Fruit fly (Drosophila melanogaster): Measurements from ENCODE around the gene MED18.

The MED18 gene

DNA sequence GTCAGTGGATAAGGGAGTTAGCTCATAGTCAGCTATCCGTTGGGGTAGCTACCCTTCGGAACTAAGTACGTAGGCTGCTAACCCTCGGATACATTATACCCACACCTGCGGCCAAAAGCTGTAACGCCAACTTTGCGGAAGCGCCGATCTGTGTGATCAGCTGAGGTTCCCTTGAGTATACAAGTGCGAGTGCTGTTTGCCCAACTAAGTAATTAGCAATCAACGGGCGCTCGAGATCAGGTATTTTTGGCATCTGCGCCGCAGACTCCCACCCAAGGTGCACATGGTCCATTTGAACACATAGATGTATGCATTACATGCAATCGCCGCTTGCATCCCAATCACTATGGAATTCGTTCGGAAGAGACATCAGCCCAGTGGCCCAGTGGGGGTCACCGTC lies 11.6 kb upstream of the MED18 start:
- TF ChIP-seq CG11617 (GFP tag; optimal IDR thresholded peaks at IDR 0.05), result no peak
- no peak for TF ChIP-seq CG14711 (tag; optimal IDR thresholded peaks at IDR 0.05)
- TF ChIP-seq Crg-1 (GFP tag; optimal IDR thresholded peaks at IDR 0.05), result peak; percentile 40
- peak; percentile 26 for TF ChIP-seq Mnt (GFP tag; optimal IDR thresholded peaks at IDR 0.05)
- no peak for TF ChIP-seq bab1 (GFP tag; optimal IDR thresholded peaks at IDR 0.05)
- no peak for TF ChIP-seq cic (GFP tag; optimal IDR thresholded peaks at IDR 0.05)
- no peak for TF ChIP-seq Clk (GFP tag; optimal IDR thresholded peaks at IDR 0.05)
- TF ChIP-seq cnc (optimal IDR thresholded peaks at IDR 0.05), result no peak
- TF ChIP-seq toe (GFP tag; optimal IDR thresholded peaks at IDR 0.05), result no peak
- no peak for TF ChIP-seq pad (GFP tag; optimal IDR thresholded peaks at IDR 0.05)
- no peak for TF ChIP-seq CG1620 (GFP tag; optimal IDR thresholded peaks at IDR 0.05)
- TF ChIP-seq CG7101 (tag; optimal IDR thresholded peaks at IDR 0.05), result peak; percentile 10
- no peak for TF ChIP-seq CG33017 (tag; optimal IDR thresholded peaks at IDR 0.05)
- TF ChIP-seq tj (GFP tag; optimal IDR thresholded peaks at IDR 0.05), result no peak
- no peak for TF ChIP-seq CG7045 (GFP tag; optimal IDR thresholded peaks at IDR 0.05)
- no peak for TF ChIP-seq CG5204 (GFP tag; optimal IDR thresholded peaks at IDR 0.05)
- TF ChIP-seq ovo (GFP tag; optimal IDR thresholded peaks at IDR 0.05), result peak; percentile 21
- TF ChIP-seq kay (GFP tag; ENCODE audit: borderline replicate concordance), result no peak

DNA sequence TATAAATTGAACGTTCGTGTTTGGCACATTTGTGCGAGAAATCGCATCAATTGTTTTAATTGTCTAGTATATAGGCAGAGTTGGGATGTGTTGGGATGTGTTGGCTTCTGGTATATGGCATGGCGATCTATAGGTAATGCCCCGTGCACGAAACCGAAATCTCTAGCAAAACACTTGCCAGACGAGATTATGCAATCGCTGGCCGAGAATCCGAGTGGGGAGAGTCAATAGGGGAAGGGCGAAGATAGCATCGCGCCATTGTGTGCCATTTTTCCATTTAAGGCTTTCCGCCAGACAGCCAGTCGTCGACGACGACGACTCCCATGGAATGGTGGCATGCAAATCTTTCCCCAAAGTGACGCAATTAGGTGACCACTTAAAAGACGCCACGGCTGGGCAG lies 10.8 kb upstream of the MED18 start:
- TF ChIP-seq toe (GFP tag; optimal IDR thresholded peaks at IDR 0.05) (no peak), tj (GFP tag; optimal IDR thresholded peaks at IDR 0.05) (no peak), CG7045 (GFP tag; optimal IDR thresholded peaks at IDR 0.05) (no peak), CG33017 (tag; optimal IDR thresholded peaks at IDR 0.05) (no peak), kay (GFP tag; ENCODE audit: borderline replicate concordance) (no peak), cic (GFP tag; optimal IDR thresholded peaks at IDR 0.05) (no peak), Hr96 (GFP tag; optimal IDR thresholded peaks at IDR 0.05) (no peak), CG14711 (tag; optimal IDR thresholded peaks at IDR 0.05) (no peak), CG12768 (GFP tag; optimal IDR thresholded peaks at IDR 0.05) (no peak)

DNA sequence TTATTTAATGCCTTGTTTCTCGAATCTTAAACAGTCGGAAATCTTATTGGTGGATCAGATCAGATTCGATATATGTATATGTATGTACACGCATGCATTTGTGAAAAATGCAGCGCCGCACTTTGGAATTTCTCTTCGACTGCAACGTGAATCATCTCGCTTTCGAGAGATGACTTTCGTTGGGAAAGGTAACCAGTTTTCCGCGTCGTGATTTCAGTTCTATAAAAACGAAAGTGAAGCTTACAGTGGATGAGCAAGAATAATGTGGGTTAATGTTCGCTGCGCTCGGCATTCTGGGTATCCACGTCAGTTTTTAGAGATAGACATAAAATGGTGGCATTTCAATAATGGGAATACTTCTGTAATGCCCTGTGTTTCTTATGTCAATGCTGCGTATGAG lies 9.1 kb upstream of the MED18 start:
- TF ChIP-seq CG12768 (GFP tag; optimal IDR thresholded peaks at IDR 0.05) (no peak), tj (GFP tag; optimal IDR thresholded peaks at IDR 0.05) (no peak), Clk (GFP tag; optimal IDR thresholded peaks at IDR 0.05) (no peak), Hr96 (GFP tag; optimal IDR thresholded peaks at IDR 0.05) (no peak), bab1 (GFP tag; optimal IDR thresholded peaks at IDR 0.05) (no peak), cic (GFP tag; optimal IDR thresholded peaks at IDR 0.05) (no peak), CG14711 (tag; optimal IDR thresholded peaks at IDR 0.05) (no peak), CG5204 (GFP tag; optimal IDR thresholded peaks at IDR 0.05) (no peak), kay (GFP tag; ENCODE audit: borderline replicate concordance) (no peak), CG33017 (tag; optimal IDR thresholded peaks at IDR 0.05) (no peak), CG11617 (GFP tag; optimal IDR thresholded peaks at IDR 0.05) (no peak), Mnt (GFP tag; optimal IDR thresholded peaks at IDR 0.05) (no peak), CG7101 (tag; optimal IDR thresholded peaks at IDR 0.05) (no peak), Crg-1 (GFP tag; optimal IDR thresholded peaks at IDR 0.05) (no peak)

DNA sequence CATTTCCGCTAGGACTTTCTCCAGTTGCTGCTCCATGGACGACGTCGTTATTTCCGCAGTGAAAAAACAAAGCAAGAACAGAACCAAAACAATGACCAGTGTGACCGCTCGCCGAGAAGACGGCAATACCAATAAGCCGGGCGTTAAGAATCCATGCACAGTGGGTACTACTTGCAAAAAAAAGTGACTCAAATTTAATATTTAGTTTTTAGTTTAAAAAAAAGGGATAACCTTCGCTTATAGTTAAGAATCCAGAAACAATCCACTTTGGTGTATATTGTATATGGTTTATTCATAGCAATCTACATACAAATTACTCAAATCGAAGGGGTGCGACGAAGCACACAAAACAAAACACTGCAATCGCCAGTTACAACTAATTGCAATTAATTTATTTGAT lies 6.8 kb upstream of the MED18 start, which contains the start of gene Lamtor5:
Gene Lamtor5, minus strand, starts transcription at position 105 of the 400 bp plus-strand sequence.
- peak; percentile 51 for TF ChIP-seq CG7101 (tag; optimal IDR thresholded peaks at IDR 0.05)
- TF ChIP-seq cnc (optimal IDR thresholded peaks at IDR 0.05), result no peak
- peak; percentile 2 for TF ChIP-seq Hr96 (GFP tag; optimal IDR thresholded peaks at IDR 0.05)
- peak; percentile 20 for TF ChIP-seq CG33017 (tag; optimal IDR thresholded peaks at IDR 0.05)
- TF ChIP-seq CG12768 (GFP tag; optimal IDR thresholded peaks at IDR 0.05), result peak; percentile 45
- TF ChIP-seq CG1620 (GFP tag; optimal IDR thresholded peaks at IDR 0.05), result peak; percentile 44
- peak; percentile 51 for TF ChIP-seq CG14711 (tag; optimal IDR thresholded peaks at IDR 0.05)
- peak; percentile 29 for TF ChIP-seq Mnt (GFP tag; optimal IDR thresholded peaks at IDR 0.05)
- TF ChIP-seq toe (GFP tag; optimal IDR thresholded peaks at IDR 0.05), result no peak
- peak; percentile 77 for TF ChIP-seq bab1 (GFP tag; optimal IDR thresholded peaks at IDR 0.05)
- TF ChIP-seq kay (GFP tag; ENCODE audit: borderline replicate concordance), result no peak
- TF ChIP-seq CG7045 (GFP tag; optimal IDR thresholded peaks at IDR 0.05), result peak; percentile 22
- TF ChIP-seq Clk (GFP tag; optimal IDR thresholded peaks at IDR 0.05), result no peak
- peak; percentile 21 for TF ChIP-seq pad (GFP tag; optimal IDR thresholded peaks at IDR 0.05)
- peak; percentile 2 for TF ChIP-seq ovo (GFP tag; optimal IDR thresholded peaks at IDR 0.05)
- TF ChIP-seq cic (GFP tag; optimal IDR thresholded peaks at IDR 0.05), result no peak
- TF ChIP-seq CG5204 (GFP tag; optimal IDR thresholded peaks at IDR 0.05), result peak; percentile 41
- peak; percentile 56 for TF ChIP-seq CG11617 (GFP tag; optimal IDR thresholded peaks at IDR 0.05)
- TF ChIP-seq tj (GFP tag; optimal IDR thresholded peaks at IDR 0.05), result no peak
- no peak for TF ChIP-seq Crg-1 (GFP tag; optimal IDR thresholded peaks at IDR 0.05)

DNA sequence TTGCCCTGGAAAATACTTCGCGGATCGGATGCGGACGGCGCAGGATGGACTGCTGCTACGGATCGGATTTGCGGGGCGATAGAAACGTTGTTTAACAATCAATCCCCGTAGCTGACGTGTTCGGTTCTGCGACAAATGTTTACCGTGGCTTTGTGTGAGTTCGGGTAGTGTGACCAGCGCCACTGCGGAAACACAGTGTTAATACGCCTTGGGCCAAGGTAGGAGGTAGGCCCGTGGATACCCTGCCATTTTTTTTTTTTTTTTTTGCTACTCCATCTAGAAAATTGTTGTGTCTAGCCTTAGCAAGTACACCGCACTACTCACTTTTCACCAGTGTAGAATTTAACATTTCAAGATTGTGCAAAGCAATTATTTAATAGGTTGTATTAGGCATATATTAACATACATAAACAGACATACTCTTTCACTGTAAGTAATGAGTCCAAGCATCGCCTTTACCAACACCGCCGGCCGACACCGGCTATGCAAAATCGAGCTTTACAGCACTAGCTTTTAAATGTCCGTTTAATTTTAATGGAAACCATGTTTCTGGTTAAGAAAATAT lies 4.0 kb upstream of the MED18 start, which contains the start of gene deltaCOP:
Gene deltaCOP, minus strand, starts transcription at position 171 of the 565 bp plus-strand sequence.
- TF ChIP-seq CG5204 (GFP tag; optimal IDR thresholded peaks at IDR 0.05), result no peak
- peak; percentile 96 for TF ChIP-seq Crg-1 (GFP tag; optimal IDR thresholded peaks at IDR 0.05)
- TF ChIP-seq Mnt (GFP tag; optimal IDR thresholded peaks at IDR 0.05), result peak; percentile 90
- peak; percentile 53 for TF ChIP-seq CG7045 (GFP tag; optimal IDR thresholded peaks at IDR 0.05)
- peak; percentile 6 for TF ChIP-seq Clk (GFP tag; optimal IDR thresholded peaks at IDR 0.05)
- TF ChIP-seq CG11617 (GFP tag; optimal IDR thresholded peaks at IDR 0.05), result peak; percentile 88
- TF ChIP-seq tj (GFP tag; optimal IDR thresholded peaks at IDR 0.05), result peak; percentile 67
- peak; percentile 65 for TF ChIP-seq CG14711 (tag; optimal IDR thresholded peaks at IDR 0.05)
- TF ChIP-seq CG12768 (GFP tag; optimal IDR thresholded peaks at IDR 0.05), result peak; percentile 71
- TF ChIP-seq ovo (GFP tag; optimal IDR thresholded peaks at IDR 0.05), result peak; percentile 88
- no peak for TF ChIP-seq toe (GFP tag; optimal IDR thresholded peaks at IDR 0.05)
- TF ChIP-seq kay (GFP tag; ENCODE audit: borderline replicate concordance), result no peak
- no peak for TF ChIP-seq cnc (optimal IDR thresholded peaks at IDR 0.05)
- peak; percentile 35 for TF ChIP-seq cic (GFP tag; optimal IDR thresholded peaks at IDR 0.05)
- TF ChIP-seq bab1 (GFP tag; optimal IDR thresholded peaks at IDR 0.05), result peak; percentile 75
- peak; percentile 94 for TF ChIP-seq CG1620 (GFP tag; optimal IDR thresholded peaks at IDR 0.05)
- peak; percentile 61 for TF ChIP-seq CG33017 (tag; optimal IDR thresholded peaks at IDR 0.05)
- peak; percentile 86 for TF ChIP-seq CG7101 (tag; optimal IDR thresholded peaks at IDR 0.05)
- peak; percentile 82 for TF ChIP-seq pad (GFP tag; optimal IDR thresholded peaks at IDR 0.05)
- no peak for TF ChIP-seq Hr96 (GFP tag; optimal IDR thresholded peaks at IDR 0.05)
